Worm (Caenorhabditis elegans) whole organism, mixed stage, embryonic: Measurements from ENCODE around the gene mthf-1.

Experiments
- nhr-12 ChIP-seq: fragments of 150-350 bp; optimal IDR thresholded peaks from 2 replicates; lab custom pipeline; 2014; ENCODE audit warnings: missing biosample characterization, missing genetic modification characterization
- nhr-237 ChIP-seq: fragments of 150-350 bp; optimal IDR thresholded peaks from 2 replicates; lab custom pipeline; 2014; ENCODE audit warnings: missing biosample characterization, missing genetic modification characterization
- pha-4 ChIP-seq: fragments of 150-350 bp; optimal IDR thresholded peaks from 2 replicates; lab custom pipeline; 2018; ENCODE audit warnings: missing biosample characterization, missing genetic modification reagents, missing genetic modification characterization

ce11 chrII:7816163-7816776, 38.6 kb upstream of the mthf-1 start, which contains the start of gene cki-2:
- TF ChIP-seq nhr-237 (tag; lab: Kevin White, UChicago) (no peak), pha-4 (tag; lab: Kevin White, UChicago) (no peak), nhr-12 (tag; lab: Kevin White, UChicago) (no peak)
